Fruit fly (Drosophila melanogaster) whole organism, embryonic: ENCODE measurements around the gene CG13949.
A peak's percentile ranks its signal among the peaks of the same experiment; 100 is the strongest.

ENCODE experiments used
- CG11504 ChIP-seq: fragments of 200-800 bp; sonication (Bioruptor generic); optimal IDR thresholded peaks from 3 replicates; lab custom pipeline; 2019; ENCODE audit warnings: missing biosample characterization, mild to moderate bottlenecking, missing genetic modification characterization, moderate library complexity
- CG12659 ChIP-seq: fragments of 200-800 bp; sonication (Bioruptor generic); optimal IDR thresholded peaks from 3 replicates; lab custom pipeline; 2017; ENCODE audit warnings: mild to moderate bottlenecking, missing biosample characterization, missing genetic modification reagents, missing genetic modification characterization
- CG12942 ChIP-seq: fragments of 200-800 bp; sonication (Bioruptor generic); optimal IDR thresholded peaks from 3 replicates; lab custom pipeline; 2016; ENCODE audit warnings: missing biosample characterization, missing genetic modification characterization
- CG13424 ChIP-seq: fragments of 200-800 bp; sonication (Bioruptor generic); optimal IDR thresholded peaks from 2 replicates; lab custom pipeline; 2019; ENCODE audit warnings: missing biosample characterization, mild to moderate bottlenecking, missing genetic modification characterization, moderate library complexity
- CG15269 ChIP-seq: fragments of 200-800 bp; sonication (Bioruptor generic); optimal IDR thresholded peaks from 2 replicates; lab custom pipeline; 2018; ENCODE audit warnings: missing biosample characterization, mild to moderate bottlenecking, missing genetic modification characterization, moderate library complexity
- CG17385 ChIP-seq: fragments of 200-800 bp; sonication (Bioruptor generic); optimal IDR thresholded peaks from 3 replicates; lab custom pipeline; 2018; ENCODE audit warnings: missing biosample characterization, mild to moderate bottlenecking, missing genetic modification characterization
- CG18262 ChIP-seq: fragments of 200-800 bp; optimal IDR thresholded peaks from 3 replicates; lab custom pipeline; 2019; ENCODE audit warnings: missing biosample characterization, mild to moderate bottlenecking, missing genetic modification characterization, moderate library complexity
- CG1832 ChIP-seq: fragments of 200-800 bp; sonication (Bioruptor generic); optimal IDR thresholded peaks from 2 replicates; lab custom pipeline; 2017; ENCODE audit warnings: missing biosample characterization, mild to moderate bottlenecking, missing genetic modification characterization, inconsistent platforms
- CG2120 ChIP-seq: fragments of 200-800 bp; sonication (Bioruptor generic); optimal IDR thresholded peaks from 3 replicates; lab custom pipeline; 2016; ENCODE audit warnings: missing biosample characterization, missing genetic modification characterization
- CG2678 ChIP-seq: fragments of 200-800 bp; sonication (Bioruptor generic); optimal IDR thresholded peaks from 3 replicates; lab custom pipeline; 2019; ENCODE audit warnings: missing biosample characterization, mild to moderate bottlenecking, missing genetic modification characterization, moderate library complexity
- CG31441 ChIP-seq: fragments of 200-800 bp; sonication (Bioruptor generic); IDR thresholded peaks from 2 replicates; pipeline ENCODE4 v1.3.6; 2022; ENCODE audit warnings: missing biosample characterization, missing genetic modification characterization
- CG33213 ChIP-seq: fragments of 200-800 bp; sonication (Bioruptor generic); optimal IDR thresholded peaks from 3 replicates; lab custom pipeline; 2016; ENCODE audit warnings: missing biosample characterization, missing genetic modification characterization
- CG4424 ChIP-seq: fragments of 200-800 bp; sonication (Bioruptor generic); optimal IDR thresholded peaks from 3 replicates; lab custom pipeline; 2016; ENCODE audit warnings: missing biosample characterization, missing genetic modification characterization
- CG6654 ChIP-seq: fragments of 200-800 bp; sonication (Bioruptor generic); optimal IDR thresholded peaks from 2 replicates; lab custom pipeline; 2017; ENCODE audit warnings: missing biosample characterization, mild to moderate bottlenecking, missing genetic modification characterization
- CG7357 ChIP-seq: fragments of 200-800 bp; sonication (Bioruptor generic); IDR thresholded peaks from 3 replicates; pipeline ENCODE4 v1.3.6; 2022; ENCODE audit warnings: missing biosample characterization, missing genetic modification characterization
- CG7839 ChIP-seq: fragments of 200-800 bp; sonication (Bioruptor generic); optimal IDR thresholded peaks from 3 replicates; lab custom pipeline; 2018; ENCODE audit warnings: missing biosample characterization, mild to moderate bottlenecking, missing genetic modification characterization, moderate library complexity
- CG8388 ChIP-seq: fragments of 200-800 bp; sonication (Bioruptor generic); optimal IDR thresholded peaks from 2 replicates; lab custom pipeline; 2019; ENCODE audit warnings: missing biosample characterization, mild to moderate bottlenecking, missing genetic modification characterization, moderate library complexity
- CG8924 ChIP-seq: fragments of 200-800 bp; optimal IDR thresholded peaks from 3 replicates; lab custom pipeline; 2019; ENCODE audit warnings: missing biosample characterization, mild to moderate bottlenecking, missing genetic modification characterization, moderate library complexity
- CG9437 ChIP-seq: fragments of 200-800 bp; sonication (Bioruptor generic); optimal IDR thresholded peaks from 2 replicates; lab custom pipeline; 2018; ENCODE audit warnings: missing biosample characterization, mild to moderate bottlenecking, missing genetic modification characterization
- CoRest ChIP-seq: fragments of 200-800 bp; sonication (Bioruptor generic); optimal IDR thresholded peaks from 3 replicates; lab custom pipeline; 2018; ENCODE audit warnings: missing biosample characterization, mild to moderate bottlenecking, missing genetic modification characterization, moderate library complexity
- Dad ChIP-seq: fragments of 200-800 bp; sonication (Bioruptor generic); optimal IDR thresholded peaks from 3 replicates; lab custom pipeline; 2016; ENCODE audit warnings: missing biosample characterization, missing genetic modification characterization
- Drgx ChIP-seq: fragments of 200-800 bp; sonication (Bioruptor generic); IDR thresholded peaks from 2 replicates; pipeline ENCODE4 v1.3.6; 2022; ENCODE audit warnings: missing biosample characterization, missing genetic modification characterization
- Eip74EF ChIP-seq, 2 experiments: fragments of 200-800 bp in 1 of 2; fragments of >200 bp in 1 of 2; sonication (Bioruptor generic) in 1 of 2; optimal IDR thresholded peaks; 2 replicates each; lab custom pipeline; 2017 to 2019; ENCODE audit warnings: missing biosample characterization in 2 of 2, missing genetic modification characterization in 2 of 2, mild to moderate bottlenecking in 1 of 2, moderate library complexity in 1 of 2
- Ets97D ChIP-seq: fragments of 200-800 bp; sonication (Bioruptor generic); optimal IDR thresholded peaks from 3 replicates; lab custom pipeline; 2016; ENCODE audit warnings: missing biosample characterization, missing genetic modification characterization
- Hr51 ChIP-seq, 2 experiments: fragments of 200-800 bp; sonication (Bioruptor generic); optimal IDR thresholded peaks; 2 replicates in 1 of 2; 3 replicates in 1 of 2; lab custom pipeline; 2016 to 2018; ENCODE audit warnings: missing biosample characterization in 2 of 2, missing genetic modification characterization in 2 of 2, mild to moderate bottlenecking in 1 of 2, moderate library complexity in 1 of 2
- Meics ChIP-seq: fragments of 200-800 bp; sonication (Bioruptor generic); optimal IDR thresholded peaks from 2 replicates; lab custom pipeline; 2017; ENCODE audit warnings: missing biosample characterization, mild to moderate bottlenecking, missing genetic modification characterization
- Nf-YA ChIP-seq: fragments of 200-800 bp; sonication (Bioruptor generic); IDR thresholded peaks from 2 replicates; pipeline ENCODE4 v1.3.6; 2022; ENCODE audit warnings: missing biosample characterization, missing genetic modification characterization
- Nf-YB ChIP-seq: fragments of 200-800 bp; sonication (Bioruptor generic); optimal IDR thresholded peaks from 3 replicates; lab custom pipeline; 2019; ENCODE audit warnings: missing biosample characterization, mild to moderate bottlenecking, missing genetic modification characterization, moderate library complexity
- Ptx1 ChIP-seq: fragments of 200-800 bp; sonication (Bioruptor generic); IDR thresholded peaks from 2 replicates; pipeline ENCODE4 v1.3.6; 2022; ENCODE audit warnings: missing biosample characterization, missing genetic modification characterization
- Six4 ChIP-seq: fragments of 200-800 bp; sonication (Bioruptor generic); optimal IDR thresholded peaks from 2 replicates; lab custom pipeline; 2016; ENCODE audit warnings: missing biosample characterization, missing genetic modification characterization
- Sox100B ChIP-seq: fragments of 200-800 bp; sonication (Bioruptor generic); optimal IDR thresholded peaks from 3 replicates; lab custom pipeline; 2018; ENCODE audit warnings: missing biosample characterization, mild to moderate bottlenecking, missing genetic modification characterization
- Sox102F ChIP-seq: fragments of 200-800 bp; sonication (Bioruptor generic); optimal IDR thresholded peaks from 2 replicates; lab custom pipeline; 2018; ENCODE audit warnings: missing biosample characterization, mild to moderate bottlenecking, missing genetic modification characterization, moderate library complexity
- Ssrp ChIP-seq: fragments of 200-800 bp; sonication (Bioruptor generic); optimal IDR thresholded peaks from 2 replicates; lab custom pipeline; 2018; ENCODE audit warnings: missing biosample characterization, mild to moderate bottlenecking, missing genetic modification characterization, moderate library complexity
- Stat92E ChIP-seq, 3 experiments: fragments of >200 bp in 2 of 3; fragments of 200-800 bp in 1 of 3; sonication (Bioruptor generic) in 1 of 3; optimal IDR thresholded peaks; 2 replicates each; lab custom pipeline; 2017 to 2019; ENCODE audit warnings: missing biosample characterization in 3 of 3, missing genetic modification characterization in 3 of 3, mild to moderate bottlenecking in 1 of 3, moderate library complexity in 1 of 3
- Vsx1 ChIP-seq: fragments of 200-800 bp; sonication (Bioruptor generic); optimal IDR thresholded peaks from 2 replicates; lab custom pipeline; 2017; ENCODE audit warnings: missing biosample characterization, mild to moderate bottlenecking, missing genetic modification characterization, missing genetic modification reagents
- bsh ChIP-seq, 2 experiments: fragments of 200-800 bp; sonication (Bioruptor generic); optimal IDR thresholded peaks; 2 replicates each; lab custom pipeline; 2017 to 2018; ENCODE audit warnings: mild to moderate bottlenecking in 2 of 2, missing biosample characterization in 2 of 2, missing genetic modification characterization in 2 of 2, moderate library complexity in 1 of 2
- disco-r ChIP-seq: fragments of 200-800 bp; sonication (Bioruptor generic); optimal IDR thresholded peaks from 2 replicates; lab custom pipeline; 2016; ENCODE audit warnings: missing biosample characterization, missing genetic modification characterization
- dpn ChIP-seq, 2 experiments: fragments of 200-800 bp; sonication (Bioruptor generic); optimal IDR thresholded peaks; 3 replicates each; lab custom pipeline; 2016; ENCODE audit warnings: missing biosample characterization in 2 of 2, missing genetic modification characterization in 2 of 2
- gem ChIP-seq: fragments of 200-800 bp; sonication (Bioruptor generic); optimal IDR thresholded peaks from 2 replicates; lab custom pipeline; 2019; ENCODE audit warnings: missing biosample characterization, mild to moderate bottlenecking, missing genetic modification characterization, moderate library complexity
- grau ChIP-seq: fragments of 200-800 bp; optimal IDR thresholded peaks from 3 replicates; lab custom pipeline; 2019; ENCODE audit warnings: missing biosample characterization, mild to moderate bottlenecking, missing genetic modification characterization, moderate library complexity
- ind ChIP-seq: fragments of 200-800 bp; sonication (Bioruptor generic); optimal IDR thresholded peaks from 3 replicates; lab custom pipeline; 2016; ENCODE audit warnings: missing biosample characterization, missing genetic modification characterization
- inv ChIP-seq: fragments of 200-800 bp; sonication (Bioruptor generic); IDR thresholded peaks from 2 replicates; pipeline ENCODE4 v1.3.6; 2022; ENCODE audit warnings: missing biosample characterization, missing genetic modification characterization; ENCODE audit not compliant: partially characterized antibody
- kay ChIP-seq: fragments of 200-800 bp; sonication (Bioruptor generic); optimal IDR thresholded peaks from 2 replicates; lab custom pipeline; 2016; ENCODE audit warnings: missing biosample characterization, missing genetic modification characterization
- lab ChIP-seq: fragments of 200-800 bp; sonication (Bioruptor generic); optimal IDR thresholded peaks from 3 replicates; lab custom pipeline; 2017; ENCODE audit warnings: missing biosample characterization, missing genetic modification characterization, mild to moderate bottlenecking, moderate library complexity, missing genetic modification reagents
- nmo ChIP-seq: fragments of 200-800 bp; sonication (Bioruptor generic); optimal IDR thresholded peaks from 2 replicates; lab custom pipeline; 2018; ENCODE audit warnings: missing biosample characterization, mild to moderate bottlenecking, missing genetic modification characterization, moderate library complexity
- sens ChIP-seq: fragments of 200-800 bp; sonication (Bioruptor generic); peaks from one replicate; lab custom pipeline; 2016; ENCODE audit warnings: missing biosample characterization, missing genetic modification characterization
- twi ChIP-seq: fragments of 200-800 bp; optimal IDR thresholded peaks from 2 replicates; lab custom pipeline; 2019; ENCODE audit warnings: missing biosample characterization, mild to moderate bottlenecking, missing genetic modification characterization, moderate library complexity

The CG13949 gene

dm6 chr2L:847189-847987 lies 7.7 kb upstream of the CG13949 start (continued):
- TF ChIP-seq CG4424 (GFP tag; lab: Kevin White, UChicago) = peak; percentile 23
- no peak for TF ChIP-seq inv (GFP tag; lab: Robert Waterston, UW)
- peak; percentile 55 for TF ChIP-seq CG11504 (tag; lab: Kevin White, UChicago)
- peak; percentile 7 for TF ChIP-seq Sox102F (GFP tag; lab: Kevin White, UChicago)
- TF ChIP-seq CG17385 (GFP tag; lab: Kevin White, UChicago) = no peak
- TF ChIP-seq dpn (GFP tag; optimal IDR thresholded peaks at IDR 0.05; lab: Kevin White, UChicago) = peak in 1 of 2 experiments; percentile 13
- TF ChIP-seq Nf-YB (GFP tag; lab: Kevin White, UChicago) = peak; percentile 4
- TF ChIP-seq bsh (GFP tag; optimal IDR thresholded peaks at IDR 0.05; lab: Kevin White, UChicago) = peak in 1 of 2 experiments; percentile 9
- TF ChIP-seq Eip74EF (GFP tag; optimal IDR thresholded peaks at IDR 0.05; lab: Kevin White, UChicago) = peak in 1 of 2 experiments; percentile 25
- TF ChIP-seq CG8388 (GFP tag; lab: Kevin White, UChicago) = peak; percentile 22
- TF ChIP-seq CG1832 (GFP tag; lab: Kevin White, UChicago) = no peak
- TF ChIP-seq Drgx = 0 out of 2 replicates have a peak, but pooled peaks have one; percentile 24
- TF ChIP-seq Nf-YA (GFP tag; lab: Robert Waterston, UW) = 0 out of 2 replicates have a peak, but pooled peaks have one; percentile 12
- TF ChIP-seq CG18262 (tag; lab: Kevin White, UChicago) = peak; percentile 55
- TF ChIP-seq CoRest (tag; lab: Kevin White, UChicago) = peak; percentile 13
- TF ChIP-seq CG33213 (GFP tag; lab: Kevin White, UChicago) = no peak
- TF ChIP-seq CG2678 (tag; lab: Kevin White, UChicago) = peak; percentile 36
- TF ChIP-seq Six4 (GFP tag; lab: Kevin White, UChicago) = no peak
- peak; percentile 5 for TF ChIP-seq kay
- peak; percentile 21 for TF ChIP-seq Meics (GFP tag; lab: Kevin White, UChicago)
- peak; percentile 20 for TF ChIP-seq Ssrp (tag; lab: Kevin White, UChicago)
- TF ChIP-seq twi = no peak
- peak; percentile 14 for TF ChIP-seq CG15269
- TF ChIP-seq CG9437 = peak; percentile 32
- TF ChIP-seq Ptx1 (GFP tag; lab: Robert Waterston, UW) = 0 out of 2 replicates have a peak, but pooled peaks have one; percentile 26
- TF ChIP-seq lab (GFP tag; lab: Kevin White, UChicago) = no peak
- TF ChIP-seq Dad (GFP tag; lab: Kevin White, UChicago) = no peak
- no peak for TF ChIP-seq Stat92E (GFP tag; optimal IDR thresholded peaks at IDR 0.05; lab: Kevin White, UChicago)
- peak; percentile 10 for TF ChIP-seq grau (tag; lab: Kevin White, UChicago)
- no peak for TF ChIP-seq Ets97D (GFP tag; lab: Kevin White, UChicago)
- peak; percentile 1 for TF ChIP-seq CG6654 (GFP tag; lab: Kevin White, UChicago)
- TF ChIP-seq CG7357 = no peak
- peak; percentile 42; the same call in 1 of the 2 replicates for TF ChIP-seq CG31441 (GFP tag; lab: Robert Waterston, UW)
- TF ChIP-seq nmo (GFP tag; lab: Kevin White, UChicago) = peak; percentile 38
- TF ChIP-seq Sox100B (GFP tag; lab: Kevin White, UChicago) = peak; percentile 47
- TF ChIP-seq Hr51 (GFP tag; optimal IDR thresholded peaks at IDR 0.05; lab: Kevin White, UChicago) = peak in 1 of 2 experiments; percentile 47
- no peak for TF ChIP-seq CG12942 (GFP tag; lab: Kevin White, UChicago)
- peak; percentile 12 for TF ChIP-seq CG2120
- TF ChIP-seq CG13424 = peak; percentile 4
- TF ChIP-seq CG8924 (tag; lab: Kevin White, UChicago) = peak; percentile 19
- TF ChIP-seq CG7839 (tag; lab: Kevin White, UChicago) = peak; percentile 12
- TF ChIP-seq Vsx1 (GFP tag; lab: Kevin White, UChicago) = no peak
- TF ChIP-seq gem (tag; lab: Kevin White, UChicago) = peak; percentile 41
- TF ChIP-seq CG12659 (GFP tag; lab: Kevin White, UChicago) = peak; percentile 11
- peak; percentile 85 for TF ChIP-seq sens
- TF ChIP-seq ind (GFP tag; lab: Kevin White, UChicago) = peak; percentile 8
- TF ChIP-seq disco-r (GFP tag; lab: Kevin White, UChicago) = no peak
